Fruit fly (Drosophila melanogaster): ENCODE results near the gene Tl.
A peak's percentile ranks its signal among the peaks of the same experiment; 100 is the strongest.

Tl gene

DNA sequence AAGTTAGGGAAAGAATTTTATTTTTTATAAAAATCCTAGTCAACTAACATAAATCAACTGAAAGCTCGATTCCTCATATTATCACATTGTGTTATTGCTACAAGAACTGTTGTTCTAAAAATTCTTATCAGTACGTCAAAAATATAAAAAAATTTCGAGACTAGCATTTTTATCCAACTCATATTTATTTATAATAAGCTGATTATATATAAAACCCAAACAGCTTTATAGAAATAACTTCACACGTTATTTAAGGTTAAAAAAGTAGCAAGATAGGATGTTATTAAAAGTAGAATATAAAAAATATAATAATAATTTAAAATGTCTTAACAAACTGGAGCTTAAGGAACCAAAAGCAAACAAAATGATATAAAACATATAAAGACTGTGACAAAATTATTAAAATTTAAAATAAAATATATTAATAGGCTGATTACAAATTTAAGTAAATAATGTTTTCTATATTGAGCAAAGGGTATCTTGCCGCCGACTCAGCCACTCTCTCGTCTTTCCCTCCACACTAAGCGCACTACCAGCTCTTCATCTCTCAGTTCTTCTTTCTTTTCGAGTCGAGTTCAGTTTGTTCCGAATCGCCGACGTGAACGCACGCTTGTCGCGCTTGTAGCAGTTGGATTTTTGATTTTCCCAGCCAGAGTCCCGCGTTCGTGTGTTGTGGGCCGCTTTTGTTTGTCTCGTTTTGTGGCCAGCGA lies at the start of gene Tl (continued):
- peak; percentile 18 for TF ChIP-seq CG2678 (tag; optimal IDR thresholded peaks at IDR 0.05)
- no peak for TF ChIP-seq mld (GFP tag; IDR thresholded peaks at IDR 0.05; ENCODE audit: partially characterized antibody)
- peak; percentile 14 for TF ChIP-seq CG1647 (GFP tag; optimal IDR thresholded peaks at IDR 0.05)
- no peak for TF ChIP-seq maf-S (GFP tag; optimal IDR thresholded peaks at IDR 0.05)
- no peak for TF ChIP-seq Sin3A (optimal IDR thresholded peaks at IDR 0.05)
- TF ChIP-seq chif (GFP tag; optimal IDR thresholded peaks at IDR 0.05) = no peak
- TF ChIP-seq CG1603 (tag; optimal IDR thresholded peaks at IDR 0.05) = peak; percentile 14
- TF ChIP-seq ftz-f1 (GFP tag; optimal IDR thresholded peaks at IDR 0.05) = no peak
- TF ChIP-seq Hr3 (GFP tag; optimal IDR thresholded peaks at IDR 0.05) = no peak
- TF ChIP-seq CG12299 (tag; optimal IDR thresholded peaks at IDR 0.05) = no peak
- TF ChIP-seq CG3407 (GFP tag; optimal IDR thresholded peaks at IDR 0.05) = no peak
- no peak for TF ChIP-seq tin (GFP tag; optimal IDR thresholded peaks at IDR 0.05)
- TF ChIP-seq ara (GFP tag; IDR thresholded peaks at IDR 0.05) = peak; percentile 32; the same call in 1 of the 2 replicates
- TF ChIP-seq vnd (GFP tag; IDR thresholded peaks at IDR 0.05; ENCODE audit: partially characterized antibody) = no peak
- no peak for TF ChIP-seq CG6854 (GFP tag; optimal IDR thresholded peaks at IDR 0.05)
- peak; percentile 11 for TF ChIP-seq NC2β (GFP tag; optimal IDR thresholded peaks at IDR 0.05)
- no peak for TF ChIP-seq HLH4C (GFP tag; IDR thresholded peaks at IDR 0.05; ENCODE audit: partially characterized antibody)
- peak; percentile 26 for TF ChIP-seq CG10543 (GFP tag; optimal IDR thresholded peaks at IDR 0.05)
- TF ChIP-seq CG11723 (GFP tag; optimal IDR thresholded peaks at IDR 0.05) = no peak
- TF ChIP-seq CG6765 (GFP tag; optimal IDR thresholded peaks at IDR 0.05) = no peak
- no peak for TF ChIP-seq CG9817 (tag; optimal IDR thresholded peaks at IDR 0.05)
- no peak for TF ChIP-seq ac (GFP tag; optimal IDR thresholded peaks at IDR 0.05)
- TF ChIP-seq ap (GFP tag; IDR thresholded peaks at IDR 0.05) = no peak
- no peak for TF ChIP-seq Atf6 (GFP tag; IDR thresholded peaks at IDR 0.05)
- TF ChIP-seq pfk (GFP tag; optimal IDR thresholded peaks at IDR 0.05) = no peak
- TF ChIP-seq br (optimal IDR thresholded peaks at IDR 0.05) = no peak
- TF ChIP-seq BEAF-32 (GFP tag; optimal IDR thresholded peaks at IDR 0.05) = no peak
- no peak for TF ChIP-seq Vsx1 (GFP tag; optimal IDR thresholded peaks at IDR 0.05)
- TF ChIP-seq Xrp1 (GFP tag; IDR thresholded peaks at IDR 0.05) = no peak
- no peak for TF ChIP-seq CG31224 (GFP tag; IDR thresholded peaks at IDR 0.05)
- no peak for TF ChIP-seq bowl (GFP tag; IDR thresholded peaks at IDR 0.05)
- peak; percentile 72 for TF ChIP-seq D19A (tag; optimal IDR thresholded peaks at IDR 0.05)
- no peak for TF ChIP-seq CG32767 (GFP tag; IDR thresholded peaks at IDR 0.05)
- TF ChIP-seq B-H1 (GFP tag; IDR thresholded peaks at IDR 0.05) = no peak
- TF ChIP-seq TFAM (GFP tag; optimal IDR thresholded peaks at IDR 0.05) = no peak
- peak in 1 of 3 experiments; percentile 28 for TF ChIP-seq Stat92E (GFP tag; optimal IDR thresholded peaks at IDR 0.05)
- peak; percentile 84 for TF ChIP-seq Deaf1 (tag; optimal IDR thresholded peaks at IDR 0.05)
- no peak for TF ChIP-seq Taf1 (GFP tag; IDR thresholded peaks at IDR 0.05)
- no peak for TF ChIP-seq gcm2 (GFP tag; optimal IDR thresholded peaks at IDR 0.05)
- TF ChIP-seq gsb (GFP tag; IDR thresholded peaks at IDR 0.05) = no peak
- peak; percentile 35 for TF ChIP-seq CG7556 (GFP tag; optimal IDR thresholded peaks at IDR 0.05)
- peak; percentile 23 for TF ChIP-seq CoRest (tag; optimal IDR thresholded peaks at IDR 0.05)
- no peak for TF ChIP-seq CG4424 (GFP tag; optimal IDR thresholded peaks at IDR 0.05)
- no peak for TF ChIP-seq hbn (GFP tag; IDR thresholded peaks at IDR 0.05; ENCODE audit: partially characterized antibody)
- TF ChIP-seq CG10267 (tag; optimal IDR thresholded peaks at IDR 0.05) = no peak
- TF ChIP-seq H2.0 (GFP tag; IDR thresholded peaks at IDR 0.05) = 0 out of 2 replicates have a peak, but pooled peaks have one; percentile 18
- peak; percentile 18; the same call in 1 of the 2 replicates for TF ChIP-seq CG1024 (GFP tag; IDR thresholded peaks at IDR 0.05)
- peak; percentile 56; the same call in 1 of the 3 replicates for TF ChIP-seq ken (GFP tag; IDR thresholded peaks at IDR 0.05)
- no peak for TF ChIP-seq run (tag; optimal IDR thresholded peaks at IDR 0.05)
- TF ChIP-seq trem (tag; optimal IDR thresholded peaks at IDR 0.05) = no peak
